Fruit fly (Drosophila melanogaster) whole organism, embryonic: ENCODE measurements around the gene CG4955.
A peak's percentile ranks its signal among the peaks of the same experiment; 100 is the strongest.

Source experiments
- B-H1 ChIP-seq: fragments of 200-800 bp; sonication (Bioruptor generic); IDR thresholded peaks from 3 replicates; pipeline ENCODE4 v1.3.6; 2022; ENCODE audit warnings: missing biosample characterization, missing genetic modification characterization
- B-H2 ChIP-seq: fragments of 200-800 bp; sonication (Bioruptor generic); optimal IDR thresholded peaks from 2 replicates; lab custom pipeline; 2018; ENCODE audit warnings: missing biosample characterization, mild to moderate bottlenecking, missing genetic modification characterization
- BtbVII ChIP-seq: fragments of 200-800 bp; sonication (Bioruptor generic); optimal IDR thresholded peaks from 3 replicates; lab custom pipeline; 2017; ENCODE audit warnings: missing biosample characterization, mild to moderate bottlenecking, missing genetic modification characterization
- CG10147 ChIP-seq: fragments of 200-800 bp; sonication (Bioruptor generic); optimal IDR thresholded peaks from 2 replicates; lab custom pipeline; 2019; ENCODE audit warnings: missing biosample characterization, mild to moderate bottlenecking, missing genetic modification characterization, moderate library complexity
- CG10431 ChIP-seq: fragments of 200-800 bp; sonication (Bioruptor generic); optimal IDR thresholded peaks from 3 replicates; lab custom pipeline; 2018; ENCODE audit warnings: missing biosample characterization, mild to moderate bottlenecking, missing genetic modification characterization
- CG11723 ChIP-seq: fragments of 200-800 bp; sonication (Bioruptor generic); optimal IDR thresholded peaks from 2 replicates; lab custom pipeline; 2017; ENCODE audit warnings: missing biosample characterization, mild to moderate bottlenecking, missing genetic modification characterization
- CG13287 ChIP-seq: fragments of 200-800 bp; sonication (Bioruptor generic); IDR thresholded peaks from 2 replicates; pipeline ENCODE4 v1.3.6; 2022; ENCODE audit warnings: missing biosample characterization, missing genetic modification characterization; ENCODE audit not compliant: partially characterized antibody
- CG14710 ChIP-seq: fragments of 200-800 bp; sonication (Bioruptor generic); optimal IDR thresholded peaks from 3 replicates; lab custom pipeline; 2019; ENCODE audit warnings: missing biosample characterization, mild to moderate bottlenecking, missing genetic modification characterization, moderate library complexity
- CG14860 ChIP-seq: fragments of 200-800 bp; sonication (Bioruptor generic); IDR thresholded peaks from 3 replicates; pipeline ENCODE4 v1.3.6; 2022; ENCODE audit warnings: missing biosample characterization, missing genetic modification characterization; ENCODE audit not compliant: partially characterized antibody
- CG15073 ChIP-seq: fragments of 200-800 bp; sonication (Bioruptor generic); optimal IDR thresholded peaks from 2 replicates; lab custom pipeline; 2016; ENCODE audit warnings: missing biosample characterization, missing genetic modification characterization
- CG1529 ChIP-seq: fragments of 200-800 bp; sonication (Bioruptor generic); optimal IDR thresholded peaks from 3 replicates; lab custom pipeline; 2018; ENCODE audit warnings: missing biosample characterization, missing genetic modification characterization
- CG15514 ChIP-seq: fragments of 200-800 bp; sonication (Bioruptor generic); optimal IDR thresholded peaks from 3 replicates; lab custom pipeline; 2017; ENCODE audit warnings: missing biosample characterization, missing genetic modification characterization, mild to moderate bottlenecking, moderate library complexity, missing genetic modification reagents
- CG1647 ChIP-seq: fragments of 200-800 bp; sonication (Bioruptor generic); optimal IDR thresholded peaks from 3 replicates; lab custom pipeline; 2016; ENCODE audit warnings: missing biosample characterization, missing genetic modification characterization
- CG17568 ChIP-seq: fragments of 200-800 bp; sonication (Bioruptor generic); optimal IDR thresholded peaks from 2 replicates; lab custom pipeline; 2018; ENCODE audit warnings: missing biosample characterization, mild to moderate bottlenecking, missing genetic modification characterization, moderate library complexity
- CG2116 ChIP-seq: fragments of 200-800 bp; sonication (Bioruptor generic); optimal IDR thresholded peaks from 3 replicates; lab custom pipeline; 2018; ENCODE audit warnings: missing biosample characterization, mild to moderate bottlenecking, missing genetic modification characterization
- CG33557 ChIP-seq: fragments of 200-800 bp; sonication (Bioruptor generic); optimal IDR thresholded peaks from 2 replicates; lab custom pipeline; 2019; ENCODE audit warnings: missing biosample characterization, mild to moderate bottlenecking, missing genetic modification characterization, moderate library complexity
- CG42726 ChIP-seq: fragments of 200-800 bp; sonication (Bioruptor generic); IDR thresholded peaks from 2 replicates; pipeline ENCODE4 v1.3.6; 2022; ENCODE audit warnings: missing biosample characterization, missing genetic modification characterization; ENCODE audit not compliant: partially characterized antibody
- CG6254 ChIP-seq: fragments of 200-800 bp; sonication (Bioruptor generic); optimal IDR thresholded peaks from 3 replicates; lab custom pipeline; 2017; ENCODE audit warnings: mild to moderate bottlenecking, missing biosample characterization, missing genetic modification reagents, missing genetic modification characterization
- CG8089 ChIP-seq: fragments of 200-800 bp; sonication (Bioruptor generic); optimal IDR thresholded peaks from 3 replicates; lab custom pipeline; 2016; ENCODE audit warnings: missing biosample characterization, missing genetic modification characterization
- CG9437 ChIP-seq: fragments of 200-800 bp; sonication (Bioruptor generic); optimal IDR thresholded peaks from 2 replicates; lab custom pipeline; 2018; ENCODE audit warnings: missing biosample characterization, mild to moderate bottlenecking, missing genetic modification characterization
- CG9797 ChIP-seq: fragments of 200-800 bp; sonication (Bioruptor generic); optimal IDR thresholded peaks from 3 replicates; lab custom pipeline; 2018; ENCODE audit warnings: missing biosample characterization, mild to moderate bottlenecking, missing genetic modification characterization
- CHES-1-like ChIP-seq: fragments of 200-800 bp; sonication (Bioruptor generic); optimal IDR thresholded peaks from 2 replicates; lab custom pipeline; 2016; ENCODE audit warnings: missing biosample characterization, missing genetic modification characterization
- Dref ChIP-seq: fragments of 200-800 bp; sonication (Bioruptor generic); IDR thresholded peaks from 2 replicates; pipeline ENCODE4 v1.3.6; 2022; ENCODE audit warnings: missing biosample characterization, missing genetic modification characterization
- E2f1 ChIP-seq: fragments of 200-800 bp; sonication (Bioruptor generic); IDR thresholded peaks from 2 replicates; pipeline ENCODE4 v1.3.6; 2022; ENCODE audit warnings: missing biosample characterization, missing genetic modification characterization
- ERR ChIP-seq: fragments of 200-800 bp; sonication (Bioruptor generic); optimal IDR thresholded peaks from 2 replicates; lab custom pipeline; 2016; ENCODE audit warnings: missing biosample characterization, missing genetic modification characterization
- Fer1 ChIP-seq: fragments of 200-800 bp; sonication (Bioruptor generic); optimal IDR thresholded peaks from 2 replicates; lab custom pipeline; 2017; ENCODE audit warnings: missing biosample characterization, mild to moderate bottlenecking, missing genetic modification characterization
- HHEX ChIP-seq: fragments of 200-800 bp; sonication (Bioruptor generic); optimal IDR thresholded peaks from 3 replicates; lab custom pipeline; 2017; ENCODE audit warnings: missing biosample characterization, mild to moderate bottlenecking, missing genetic modification characterization, missing genetic modification reagents
- HLH4C ChIP-seq: fragments of 200-800 bp; sonication (Bioruptor generic); IDR thresholded peaks from 3 replicates; pipeline ENCODE4 v1.3.6; 2022; ENCODE audit warnings: missing biosample characterization, missing genetic modification characterization; ENCODE audit not compliant: partially characterized antibody
- HmgZ ChIP-seq: fragments of 200-800 bp; sonication (Bioruptor generic); optimal IDR thresholded peaks from 2 replicates; lab custom pipeline; 2018; ENCODE audit warnings: missing biosample characterization, mild to moderate bottlenecking, missing genetic modification characterization
- Nf-YA ChIP-seq: fragments of 200-800 bp; sonication (Bioruptor generic); IDR thresholded peaks from 2 replicates; pipeline ENCODE4 v1.3.6; 2022; ENCODE audit warnings: missing biosample characterization, missing genetic modification characterization
- Stat92E ChIP-seq, 3 experiments: fragments of >200 bp in 2 of 3; fragments of 200-800 bp in 1 of 3; sonication (Bioruptor generic) in 1 of 3; optimal IDR thresholded peaks; 2 replicates each; lab custom pipeline; 2017 to 2019; ENCODE audit warnings: missing biosample characterization in 3 of 3, missing genetic modification characterization in 3 of 3, mild to moderate bottlenecking in 1 of 3, moderate library complexity in 1 of 3
- amos ChIP-seq: fragments of 200-800 bp; sonication (Bioruptor generic); IDR thresholded peaks from 2 replicates; pipeline ENCODE4 v1.3.6; 2022; ENCODE audit warnings: missing biosample characterization, missing genetic modification characterization; ENCODE audit not compliant: partially characterized antibody
- cad ChIP-seq: fragments of >200 bp; optimal IDR thresholded peaks from 2 replicates; lab custom pipeline; 2017; ENCODE audit warnings: missing biosample characterization, missing genetic modification characterization
- chinmo ChIP-seq: fragments of 200-800 bp; sonication (Bioruptor generic); IDR thresholded peaks from 4 replicates; pipeline ENCODE4 v1.3.6; 2022; ENCODE audit warnings: missing biosample characterization, missing genetic modification characterization; ENCODE audit not compliant: partially characterized antibody
- chm ChIP-seq: fragments of 200-800 bp; sonication (Bioruptor generic); IDR thresholded peaks from 2 replicates; pipeline ENCODE4 v1.3.6; 2022; ENCODE audit warnings: missing biosample characterization, missing genetic modification characterization
- eyg ChIP-seq: fragments of 200-800 bp; sonication (Bioruptor generic); optimal IDR thresholded peaks from 3 replicates; lab custom pipeline; 2016; ENCODE audit warnings: missing biosample characterization, missing genetic modification characterization
- fd64A ChIP-seq: fragments of 200-800 bp; sonication (Bioruptor generic); optimal IDR thresholded peaks from 3 replicates; lab custom pipeline; 2018; ENCODE audit warnings: missing biosample characterization, mild to moderate bottlenecking, missing genetic modification characterization
- ftz-f1 ChIP-seq: fragments of 200-800 bp; sonication (Bioruptor generic); optimal IDR thresholded peaks from 2 replicates; lab custom pipeline; 2016; ENCODE audit warnings: missing biosample characterization, missing genetic modification characterization
- gfzf ChIP-seq: fragments of 200-800 bp; sonication (Bioruptor generic); optimal IDR thresholded peaks from 2 replicates; lab custom pipeline; 2016; ENCODE audit warnings: missing biosample characterization, mild to moderate bottlenecking, missing genetic modification characterization, moderate library complexity
- her ChIP-seq: fragments of 200-800 bp; sonication (Bioruptor generic); optimal IDR thresholded peaks from 2 replicates; lab custom pipeline; 2016; ENCODE audit warnings: missing biosample characterization, missing genetic modification characterization
- kah ChIP-seq: fragments of 200-800 bp; sonication (Bioruptor generic); optimal IDR thresholded peaks from 2 replicates; lab custom pipeline; 2018; ENCODE audit warnings: missing biosample characterization, mild to moderate bottlenecking, missing genetic modification characterization
- ken ChIP-seq: fragments of 200-800 bp; sonication (Bioruptor generic); IDR thresholded peaks from 3 replicates; pipeline ENCODE4 v1.3.6; 2022; ENCODE audit warnings: missing biosample characterization, missing genetic modification characterization
- mirr ChIP-seq: fragments of 200-800 bp; sonication (Bioruptor generic); optimal IDR thresholded peaks from 3 replicates; lab custom pipeline; 2018; ENCODE audit warnings: missing biosample characterization, mild to moderate bottlenecking, missing genetic modification characterization
- nau ChIP-seq: fragments of 200-800 bp; sonication (Bioruptor generic); optimal IDR thresholded peaks from 3 replicates; lab custom pipeline; 2017; ENCODE audit warnings: missing biosample characterization, mild to moderate bottlenecking, missing genetic modification characterization, missing genetic modification reagents
- repo ChIP-seq: fragments of 200-800 bp; sonication (Bioruptor generic); optimal IDR thresholded peaks from 2 replicates; lab custom pipeline; 2016; ENCODE audit warnings: missing biosample characterization, missing genetic modification characterization
- stwl ChIP-seq: fragments of 200-800 bp; sonication (Bioruptor generic); optimal IDR thresholded peaks from 3 replicates; lab custom pipeline; 2018; ENCODE audit warnings: missing biosample characterization, mild to moderate bottlenecking, missing genetic modification characterization, moderate library complexity
- unpg ChIP-seq: fragments of 200-800 bp; sonication (Bioruptor generic); optimal IDR thresholded peaks from 3 replicates; lab custom pipeline; 2018; ENCODE audit warnings: missing biosample characterization, mild to moderate bottlenecking, missing genetic modification characterization, moderate library complexity
- zen2 ChIP-seq: fragments of 200-800 bp; sonication (Bioruptor generic); IDR thresholded peaks from 3 replicates; pipeline ENCODE4 v1.3.6; 2022; ENCODE audit warnings: missing biosample characterization, missing genetic modification characterization; ENCODE audit not compliant: partially characterized antibody

Gene CG4955

DNA sequence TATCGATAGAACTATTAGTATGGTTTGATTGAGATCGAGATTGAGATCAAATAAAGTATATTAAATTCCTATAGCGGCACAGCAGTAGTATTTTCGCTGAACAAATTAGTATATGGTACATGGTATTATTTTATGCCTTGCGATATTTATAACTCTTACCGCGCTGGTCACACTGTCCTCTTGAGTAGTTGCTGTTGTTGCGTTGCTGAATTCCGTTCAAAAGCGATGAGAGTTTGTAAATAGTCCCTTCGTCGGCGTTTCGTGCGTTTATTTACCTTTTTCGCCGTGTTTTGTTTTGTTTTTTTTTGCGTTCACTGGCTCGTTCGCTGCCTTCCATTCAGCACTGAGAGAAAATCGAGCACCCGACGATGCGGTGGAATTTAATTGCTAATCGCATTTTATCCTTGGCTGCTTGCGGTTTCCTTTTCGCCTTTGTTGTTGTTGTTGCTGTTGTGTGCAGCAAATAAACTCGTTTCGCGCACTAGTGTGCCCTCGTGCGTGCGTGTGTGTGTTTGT is 26.2 kb downstream of the CG4955 start, which contains the start of gene CG5004 (continued):
- TF ChIP-seq E2f1 (GFP tag; lab: Robert Waterston, UW) (no peak), B-H2 (GFP tag; lab: Kevin White, UChicago) (no peak), fd64A (no peak), CHES-1-like (GFP tag; lab: Kevin White, UChicago) (peak; percentile 49), eyg (GFP tag; lab: Kevin White, UChicago) (no peak), Dref (GFP tag; lab: Robert Waterston, UW) (peak; percentile 61), repo (no peak), CG2116 (peak; percentile 2), amos (GFP tag; lab: Robert Waterston, UW) (peak; percentile 60), CG14710 (tag; lab: Kevin White, UChicago) (no peak), Stat92E (GFP tag; optimal IDR thresholded peaks at IDR 0.05; lab: Kevin White, UChicago) (peak in 1 of 3 experiments; percentile 61), CG15514 (GFP tag; lab: Kevin White, UChicago) (peak; percentile 97), CG10431 (GFP tag; lab: Kevin White, UChicago) (peak; percentile 51), ftz-f1 (GFP tag; lab: Kevin White, UChicago) (peak; percentile 39), CG33557 (GFP tag; lab: Kevin White, UChicago) (peak; percentile 2), CG1647 (no peak), chm (GFP tag; lab: Robert Waterston, UW) (no peak; the same call in 1 of the 2 replicates), unpg (GFP tag; lab: Kevin White, UChicago) (peak; percentile 1), CG8089 (no peak), gfzf (GFP tag; lab: Kevin White, UChicago) (peak; percentile 77), HLH4C (GFP tag; lab: Robert Waterston, UW) (0 out of 3 replicates have a peak, but pooled peaks have one; percentile 38), stwl (tag; lab: Kevin White, UChicago) (peak; percentile 83), CG6254 (GFP tag; lab: Kevin White, UChicago) (no peak), kah (GFP tag; lab: Kevin White, UChicago) (peak; percentile 16), CG14860 (GFP tag; lab: Robert Waterston, UW) (0 out of 3 replicates have a peak, but pooled peaks have one; percentile 43), CG13287 (GFP tag; lab: Robert Waterston, UW) (peak; percentile 66), CG42726 (GFP tag; lab: Robert Waterston, UW) (0 out of 2 replicates have a peak, but pooled peaks have one; percentile 41), CG9797 (peak; percentile 67), chinmo (GFP tag; lab: Robert Waterston, UW) (0 out of 4 replicates have a peak, but pooled peaks have one; percentile 66), Nf-YA (no peak), B-H1 (GFP tag; lab: Robert Waterston, UW) (peak; percentile 21; the same call in 1 of the 3 replicates), CG15073 (GFP tag; lab: Kevin White, UChicago) (no peak), HmgZ (tag; lab: Kevin White, UChicago) (peak; percentile 45), BtbVII (peak; percentile 14), Fer1 (GFP tag; lab: Kevin White, UChicago) (peak; percentile 36), CG17568 (peak; percentile 52), cad (GFP tag; lab: Kevin White, UChicago) (no peak), CG10147 (GFP tag; lab: Kevin White, UChicago) (no peak), ken (no peak), mirr (GFP tag; lab: Kevin White, UChicago) (no peak), HHEX (GFP tag; lab: Kevin White, UChicago) (peak; percentile 9), CG1529 (no peak), her (GFP tag; lab: Kevin White, UChicago) (peak; percentile 21), ERR (GFP tag; lab: Kevin White, UChicago) (no peak), nau (peak; percentile 39), CG9437 (GFP tag; lab: Kevin White, UChicago) (no peak), CG11723 (GFP tag; lab: Kevin White, UChicago) (peak; percentile 2), zen2 (GFP tag; lab: Robert Waterston, UW) (no peak)
